Comparison of ENCODE assay signal across 2 worm cellular contexts in the genomic region with DNA sequence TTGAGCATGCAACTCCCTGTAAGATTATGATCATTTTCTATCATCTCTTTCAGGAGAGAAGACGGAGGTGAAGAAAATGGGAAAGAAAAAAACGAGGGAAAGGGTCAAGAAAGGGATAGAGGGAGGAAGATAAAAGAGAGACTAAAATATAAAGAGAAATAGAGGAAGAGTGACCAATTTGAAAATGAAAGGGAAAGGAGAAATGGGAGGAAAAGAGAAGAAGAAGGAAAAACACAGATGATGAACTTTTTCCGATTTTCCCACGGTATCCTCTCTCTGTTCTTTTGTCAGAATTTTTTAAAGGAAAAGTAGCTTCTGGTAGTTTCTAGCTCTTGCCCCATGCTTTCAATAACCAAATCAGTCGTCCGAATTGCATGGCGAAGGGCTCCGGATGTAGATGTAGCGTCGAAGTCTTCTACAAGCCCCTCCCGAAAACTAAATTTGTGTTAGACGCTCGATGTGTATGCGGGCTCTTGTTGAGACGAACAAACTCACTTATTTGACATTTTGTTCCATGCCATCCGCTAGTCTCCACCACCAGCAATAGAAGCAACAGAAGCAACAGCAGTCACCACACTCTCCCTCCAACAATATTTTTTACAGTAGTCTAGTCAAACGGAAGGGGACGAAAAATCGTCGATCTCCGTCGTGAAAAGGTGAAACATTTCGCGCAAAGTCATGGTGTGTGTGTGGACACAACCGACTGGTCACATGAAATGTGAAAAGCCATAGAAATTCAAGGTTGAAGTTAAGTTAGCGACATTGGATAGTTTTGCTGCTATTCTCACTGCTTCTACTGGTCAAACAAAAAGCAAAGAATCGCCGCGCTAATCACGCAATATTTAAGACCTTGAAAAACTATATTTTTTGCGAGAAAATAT.
TF ChIP-seq lines count a peak whose summit lies in the region.

somi-1 (minus strand) TSS at position 18 of the 881 bp plus-strand sequence.

TF ChIP-seq in whole organism, L1 larva, 84 proteins besides CTCF, POLR2A, EP300 and RAD21 (continued from another document):
- peak; percentile 42; the same call in 1 of the 2 replicates for TF ChIP-seq grh-1 (GFP tag; IDR thresholded peaks at IDR 0.05; lab: Robert Waterston, UW)
- TF ChIP-seq mep-1 (tag; optimal IDR thresholded peaks at IDR 0.05; lab: Kevin White, UChicago) = peak; percentile 40
- TF ChIP-seq ces-1 (GFP tag; optimal IDR thresholded peaks at IDR 0.05; lab: Kevin White, UChicago) = peak; percentile 44
- peak in 1 of 6 experiments; percentile 28 for TF ChIP-seq elt-3 (tag; optimal IDR thresholded peaks at IDR 0.05; lab: Kevin White, UChicago)
- TF ChIP-seq lin-14 (GFP tag; optimal IDR thresholded peaks at IDR 0.05; lab: Kevin White, UChicago) = peak; percentile 53
- TF ChIP-seq aly-2 (tag; optimal IDR thresholded peaks at IDR 0.05; lab: Kevin White, UChicago) = no peak
- peak; percentile 45 for TF ChIP-seq nhr-20 (tag; optimal IDR thresholded peaks at IDR 0.05; lab: Kevin White, UChicago)

TF ChIP-seq in whole organism, L3 larva, 47 proteins besides CTCF, POLR2A, EP300 and RAD21 (continued from another document):
- TF ChIP-seq zag-1 (tag; optimal IDR thresholded peaks at IDR 0.05; lab: Kevin White, UChicago) = no peak
- TF ChIP-seq ztf-4 (tag; optimal IDR thresholded peaks at IDR 0.05; lab: Kevin White, UChicago) = no peak
- TF ChIP-seq aly-2 (tag; optimal IDR thresholded peaks at IDR 0.05; lab: Kevin White, UChicago) = no peak
- TF ChIP-seq fkh-10 (GFP tag; optimal IDR thresholded peaks at IDR 0.05; lab: Kevin White, UChicago) = peak; percentile 26
